Comparison of ENCODE assay signal across 1 worm cellular context in the genomic region with DNA sequence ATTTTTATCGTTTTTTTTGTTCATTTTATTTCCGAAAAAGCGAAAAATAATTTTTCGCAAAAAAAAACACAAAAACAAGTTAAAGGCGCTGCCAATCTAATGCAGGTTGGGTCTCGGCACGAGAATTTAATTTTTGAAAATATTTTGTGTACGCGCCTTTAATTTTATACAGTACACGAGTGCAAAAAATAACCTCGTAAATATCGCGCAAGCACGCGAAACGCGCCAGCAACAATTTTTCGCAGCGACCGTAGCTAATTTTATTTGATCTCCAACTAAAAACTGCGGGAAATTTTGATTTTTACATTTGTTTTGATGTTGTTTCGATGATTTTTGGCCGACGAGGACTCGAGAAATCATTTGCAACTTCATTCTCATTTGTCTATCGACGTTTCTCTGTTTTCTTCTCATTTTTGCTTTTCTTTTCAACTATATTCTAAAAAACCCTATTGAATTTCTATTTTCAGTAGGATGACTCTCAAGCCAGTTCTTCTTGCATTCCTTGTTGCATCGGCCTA.
TF ChIP-seq lines count a peak whose summit lies in the region.

A gene (plus strand): TSS at position 468 of the 518 bp plus-strand sequence.

TF ChIP-seq in whole organism, young adult, 124 proteins besides CTCF, POLR2A, EP300 and RAD21 (continued from another document):
- no peak for TF ChIP-seq akir-1 (GFP tag; optimal IDR thresholded peaks at IDR 0.05; lab: Kevin White, UChicago)
- TF ChIP-seq ceh-91 (GFP tag; IDR thresholded peaks at IDR 0.05; lab: Robert Waterston, UW), result peak; percentile 99
- TF ChIP-seq F10E7.11 (tag; optimal IDR thresholded peaks at IDR 0.05; lab: Kevin White, UChicago), result no peak
- TF ChIP-seq ZK185.1 (tag; optimal IDR thresholded peaks at IDR 0.05; lab: Kevin White, UChicago; ENCODE audit: poor library complexity, severe bottlenecking), result no peak
- TF ChIP-seq unc-130 (GFP tag; optimal IDR thresholded peaks at IDR 0.05; lab: Kevin White, UChicago), result peak; percentile 97
- no peak for TF ChIP-seq cebp-1 (GFP tag; IDR thresholded peaks at IDR 0.05; lab: Robert Waterston, UW)
- TF ChIP-seq cebp-1 (tag; optimal IDR thresholded peaks at IDR 0.05; lab: Kevin White, UChicago), result no peak
- no peak for TF ChIP-seq egl-18 (GFP tag; IDR thresholded peaks at IDR 0.05; lab: Robert Waterston, UW)
- peak; percentile 98 for TF ChIP-seq B0019.2 (GFP tag; conservative IDR thresholded peaks at IDR 0.05; lab: Robert Waterston, UW)
- peak; percentile 75 for TF ChIP-seq nfyb-1 (GFP tag; IDR thresholded peaks at IDR 0.05; lab: Robert Waterston, UW)
- TF ChIP-seq F39B2.1 (GFP tag; IDR thresholded peaks at IDR 0.05; lab: Robert Waterston, UW), result no peak
- peak; percentile 91 for TF ChIP-seq attf-6 (GFP tag; IDR thresholded peaks at IDR 0.05; lab: Robert Waterston, UW)
- no peak for TF ChIP-seq K11D2.4 (GFP tag; IDR thresholded peaks at IDR 0.05; lab: Robert Waterston, UW)
- TF ChIP-seq snpc-1.1 (tag; optimal IDR thresholded peaks at IDR 0.05; lab: Kevin White, UChicago; ENCODE audit: insufficient read depth), result peak; percentile 84
- TF ChIP-seq mes-4 (tag; optimal IDR thresholded peaks at IDR 0.05; lab: Kevin White, UChicago), result peak; percentile 29
- no peak for TF ChIP-seq tbx-9 (tag; optimal IDR thresholded peaks at IDR 0.05; lab: Kevin White, UChicago; ENCODE audit: borderline replicate concordance)
- TF ChIP-seq nhr-120 (GFP tag; IDR thresholded peaks at IDR 0.05; lab: Robert Waterston, UW), result no peak
- peak; percentile 100 for TF ChIP-seq lsl-1 (GFP tag; optimal IDR thresholded peaks at IDR 0.05; lab: Kevin White, UChicago)
- peak; percentile 79 for TF ChIP-seq F23B12.7 (tag; optimal IDR thresholded peaks at IDR 0.05; lab: Kevin White, UChicago; ENCODE audit: insufficient read depth)
- TF ChIP-seq hmg-1.2 (GFP tag; IDR thresholded peaks at IDR 0.05; lab: Robert Waterston, UW), result peak; percentile 75
- peak; percentile 100 for TF ChIP-seq xnd-1 (tag; optimal IDR thresholded peaks at IDR 0.05; lab: Kevin White, UChicago)
- TF ChIP-seq fkh-3 (tag; optimal IDR thresholded peaks at IDR 0.05; lab: Kevin White, UChicago), result no peak
- no peak; the same call in 1 of the 2 replicates for TF ChIP-seq madf-3 (GFP tag; IDR thresholded peaks at IDR 0.05; lab: Robert Waterston, UW)
- TF ChIP-seq tlf-1 (GFP tag; optimal IDR thresholded peaks at IDR 0.05; lab: Kevin White, UChicago), result peak; percentile 99
- peak; percentile 20 for TF ChIP-seq die-1 (tag; optimal IDR thresholded peaks at IDR 0.05; lab: Kevin White, UChicago)
- TF ChIP-seq ccch-3 (GFP tag; optimal IDR thresholded peaks at IDR 0.05; lab: Kevin White, UChicago), result no peak
- no peak for TF ChIP-seq cebp-2 (GFP tag; IDR thresholded peaks at IDR 0.05; lab: Robert Waterston, UW)
- TF ChIP-seq mel-28 (tag; optimal IDR thresholded peaks at IDR 0.05; lab: Kevin White, UChicago; ENCODE audit: borderline replicate concordance), result no peak
- TF ChIP-seq ztf-28 (GFP tag; IDR thresholded peaks at IDR 0.05; lab: Robert Waterston, UW), result peak; percentile 98
- TF ChIP-seq attf-3 (GFP tag; conservative IDR thresholded peaks at IDR 0.05; lab: Robert Waterston, UW), result peak; percentile 74
- TF ChIP-seq repo-1 (tag; optimal IDR thresholded peaks at IDR 0.05; lab: Kevin White, UChicago), result no peak
- TF ChIP-seq F55B11.4 (tag; optimal IDR thresholded peaks at IDR 0.05; lab: Kevin White, UChicago; ENCODE audit: borderline replicate concordance, insufficient read depth), result no peak
- peak; percentile 99 for TF ChIP-seq madf-8 (GFP tag; conservative IDR thresholded peaks at IDR 0.05; lab: Robert Waterston, UW)
- peak; percentile 93 for TF ChIP-seq lir-1 (GFP tag; conservative IDR thresholded peaks at IDR 0.05; lab: Robert Waterston, UW)
- no peak for TF ChIP-seq sea-2 (GFP tag; IDR thresholded peaks at IDR 0.05; lab: Robert Waterston, UW)
- no peak for TF ChIP-seq T07F8.4 (tag; optimal IDR thresholded peaks at IDR 0.05; lab: Kevin White, UChicago)
- peak; percentile 99 for TF ChIP-seq efl-1 (GFP tag; optimal IDR thresholded peaks at IDR 0.05; lab: Kevin White, UChicago)
- TF ChIP-seq B0035.1 (tag; optimal IDR thresholded peaks at IDR 0.05; lab: Kevin White, UChicago), result no peak
- TF ChIP-seq dox-1 (GFP tag; IDR thresholded peaks at IDR 0.05; lab: Robert Waterston, UW), result no peak; the same call in 1 of the 2 replicates
- peak; percentile 99 for TF ChIP-seq F33H1.4 (GFP tag; IDR thresholded peaks at IDR 0.05; lab: Robert Waterston, UW)
- TF ChIP-seq ztf-26 (tag; optimal IDR thresholded peaks at IDR 0.05; lab: Kevin White, UChicago), result no peak
- no peak for TF ChIP-seq egl-44 (GFP tag; IDR thresholded peaks at IDR 0.05; lab: Robert Waterston, UW)
- no peak for TF ChIP-seq hlh-26 (GFP tag; conservative IDR thresholded peaks at IDR 0.05; lab: Robert Waterston, UW)
- peak; percentile 35; the same call in 1 of the 2 replicates for TF ChIP-seq aptf-2 (GFP tag; conservative IDR thresholded peaks at IDR 0.05; lab: Robert Waterston, UW)
- TF ChIP-seq madf-10 (tag; optimal IDR thresholded peaks at IDR 0.05; lab: Kevin White, UChicago), result no peak
- TF ChIP-seq madf-6 (GFP tag; IDR thresholded peaks at IDR 0.05; lab: Robert Waterston, UW), result peak; percentile 100
- no peak for TF ChIP-seq Y56A3A.18 (GFP tag; IDR thresholded peaks at IDR 0.05; lab: Robert Waterston, UW)
- TF ChIP-seq unc-62 (GFP tag; optimal IDR thresholded peaks at IDR 0.05; lab: Kevin White, UChicago), result no peak
- TF ChIP-seq athp-1 (tag; optimal IDR thresholded peaks at IDR 0.05; lab: Kevin White, UChicago), result peak; percentile 97
- TF ChIP-seq ztf-18 (tag; optimal IDR thresholded peaks at IDR 0.05; lab: Kevin White, UChicago), result peak; percentile 100
- peak; percentile 53 for TF ChIP-seq B0336.3 (GFP tag; IDR thresholded peaks at IDR 0.05; lab: Robert Waterston, UW)
